Worm (Caenorhabditis elegans) whole organism, early embryonic: ENCODE data around the gene srg-1.

Experiments used
- B0310.2 ChIP-seq: sonication (generic microtip); optimal IDR thresholded peaks from 2 replicates; lab custom pipeline; 2016; ENCODE audit warnings: mild to moderate bottlenecking, missing genetic modification characterization, missing compliant biosample characterization
- F13C5.2 ChIP-seq: sonication (generic microtip); optimal IDR thresholded peaks from 2 replicates; lab custom pipeline; 2017; ENCODE audit warnings: mild to moderate bottlenecking, missing genetic modification characterization, inconsistent platforms, missing compliant biosample characterization
- aly-1 ChIP-seq: sonication (generic microtip); optimal IDR thresholded peaks from 2 replicates; lab custom pipeline; 2016; ENCODE audit warnings: missing genetic modification characterization, missing compliant biosample characterization
- ama-1 ChIP-seq: fragments of 150-350 bp; optimal IDR thresholded peaks from 2 replicates; lab custom pipeline; 2014
- ceh-13 ChIP-seq: fragments of 200-800 bp; sonication (Bioruptor generic); optimal IDR thresholded peaks from 2 replicates; lab custom pipeline; 2018; ENCODE audit warnings: mild to moderate bottlenecking, missing genetic modification characterization, missing compliant biosample characterization
- ceh-36 ChIP-seq: sonication (generic microtip); optimal IDR thresholded peaks from 2 replicates; lab custom pipeline; 2016; ENCODE audit warnings: missing genetic modification characterization, inconsistent platforms, missing compliant biosample characterization
- ets-7 ChIP-seq: sonication (generic microtip); optimal IDR thresholded peaks from 2 replicates; lab custom pipeline; 2016; ENCODE audit warnings: missing genotype, missing genetic modification characterization, missing compliant biosample characterization
- flt-1 ChIP-seq: fragments of 200-800 bp; sonication (Bioruptor generic); IDR thresholded peaks from 2 replicates; pipeline ENCODE4 v1.3.6; 2022; ENCODE audit warnings: missing genetic modification characterization, missing compliant biosample characterization
- hmbx-1 ChIP-seq: sonication (generic microtip); optimal IDR thresholded peaks from 2 replicates; lab custom pipeline; 2016; ENCODE audit warnings: mild to moderate bottlenecking, missing genetic modification characterization, missing compliant biosample characterization
- hmg-4 ChIP-seq: fragments of 200-800 bp; sonication (Bioruptor generic); optimal IDR thresholded peaks from 2 replicates; lab custom pipeline; 2018; ENCODE audit warnings: mild to moderate bottlenecking, missing genetic modification characterization, missing compliant biosample characterization
- hnd-1 ChIP-seq: sonication (generic microtip); optimal IDR thresholded peaks from 2 replicates; lab custom pipeline; 2016; ENCODE audit warnings: missing genetic modification characterization, missing compliant biosample characterization
- pes-1 ChIP-seq: fragments of 200-800 bp; sonication (Bioruptor generic); IDR thresholded peaks from 2 replicates; pipeline ENCODE4 v1.3.6; 2022; ENCODE audit warnings: missing genetic modification reagents, missing genetic modification characterization, missing compliant biosample characterization
- scrt-1 ChIP-seq: fragments of 200-800 bp; sonication (Bioruptor generic); IDR thresholded peaks from 2 replicates; pipeline ENCODE4 v1.3.6; 2022; ENCODE audit warnings: missing genetic modification characterization, missing compliant biosample characterization
- sea-1 ChIP-seq: fragments of 200-800 bp; sonication (Bioruptor generic); conservative IDR thresholded peaks from 2 replicates; pipeline ENCODE4 v1.3.6; 2022; ENCODE audit warnings: missing genetic modification characterization, missing compliant biosample characterization
- tbx-11 ChIP-seq: fragments of 200-800 bp; sonication (Bioruptor generic); IDR thresholded peaks from 2 replicates; pipeline ENCODE4 v1.3.6; 2022; ENCODE audit warnings: missing genetic modification characterization, missing compliant biosample characterization
- tbx-37 ChIP-seq: fragments of 200-800 bp; sonication (Bioruptor generic); conservative IDR thresholded peaks from 2 replicates; pipeline ENCODE4 v1.3.6; 2022; ENCODE audit warnings: missing genetic modification reagents, missing genetic modification characterization, missing compliant biosample characterization
- tra-4 ChIP-seq: sonication (generic microtip); optimal IDR thresholded peaks from 2 replicates; lab custom pipeline; 2017; ENCODE audit warnings: missing genetic modification characterization, missing compliant biosample characterization

Gene srg-1

DNA sequence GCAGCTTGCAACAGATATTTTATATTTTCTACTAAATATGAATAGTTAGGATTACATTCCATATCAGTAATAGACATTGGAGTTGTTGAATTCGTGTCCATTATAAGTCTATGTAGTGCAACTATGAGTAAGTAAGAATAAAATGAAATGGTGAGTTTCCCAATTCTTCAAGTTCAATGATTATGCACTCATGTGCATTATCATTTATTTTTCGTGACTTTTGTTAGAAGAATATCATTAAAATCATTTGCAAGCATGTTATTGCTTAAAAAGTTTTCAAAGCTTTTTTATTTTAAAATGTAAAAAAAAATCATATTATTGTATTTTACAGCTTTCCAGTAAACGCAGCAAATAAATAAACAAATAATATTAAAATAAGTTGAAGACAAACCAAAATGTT, 1.5 kb downstream of the srg-1 start, which contains the start of gene srg-9:
TSS of gene srg-9 (minus strand) at position 101 of the 400 bp plus-strand sequence.
- TF ChIP-seq hmbx-1 (tag; lab: Kevin White, UChicago) (no peak), F13C5.2 (tag; lab: Kevin White, UChicago) (no peak), pes-1 (GFP tag; lab: Robert Waterston, UW) (no peak), ceh-36 (no peak)

DNA sequence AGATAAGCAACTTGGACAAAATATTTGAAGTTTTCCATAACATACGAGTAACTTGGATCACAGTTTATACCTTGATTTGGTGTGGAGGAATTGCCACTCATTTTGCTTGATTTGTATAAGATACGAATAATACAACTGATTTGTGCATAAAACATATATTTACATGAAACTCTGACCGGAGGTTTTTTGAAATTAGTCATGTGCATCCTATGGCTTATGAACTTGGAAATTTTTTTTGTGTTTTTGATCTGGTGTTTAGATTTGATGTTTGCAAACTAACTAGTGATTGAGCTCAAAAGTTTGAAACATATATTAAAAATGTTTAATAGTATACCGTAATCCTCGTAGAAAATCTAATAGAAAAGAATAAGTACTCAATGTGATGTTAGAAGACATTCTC, 3.4 kb downstream of the srg-1 start, which contains the start of gene srg-8:
TSS of gene srg-8 (minus strand) at position 101 of the 400 bp plus-strand sequence.
- TF ChIP-seq hnd-1 (no peak), pes-1 (GFP tag; lab: Robert Waterston, UW) (no peak), flt-1 (GFP tag; lab: Robert Waterston, UW) (no peak), ceh-36 (no peak), B0310.2 (tag; lab: Kevin White, UChicago) (no peak), tbx-11 (no peak), scrt-1 (GFP tag; lab: Robert Waterston, UW) (no peak), hmg-4 (GFP tag; lab: Kevin White, UChicago) (no peak)

DNA sequence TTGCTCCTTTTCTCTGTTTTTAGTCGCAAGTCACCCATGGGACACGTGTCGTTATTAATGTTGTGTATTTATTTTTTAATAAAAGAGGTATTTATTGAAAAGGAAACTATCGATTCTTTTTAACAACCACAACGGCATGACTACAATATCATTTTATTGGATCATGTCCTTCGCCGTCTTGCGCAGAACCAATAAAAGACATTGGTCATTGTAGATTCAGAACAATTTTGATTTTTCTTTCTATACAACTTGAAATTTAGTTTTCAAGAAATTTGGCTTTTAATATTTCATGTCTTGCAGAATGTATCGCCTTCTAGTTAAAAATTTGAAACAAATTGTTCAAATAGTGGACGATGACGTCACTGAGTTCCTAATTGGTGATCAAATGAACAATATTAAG, 6.7 kb downstream of the srg-1 start, which contains the start of gene amdh-1:
TSS of gene amdh-1 (plus strand) at position 301 of the 400 bp plus-strand sequence.
- no peak for TF ChIP-seq F13C5.2 (tag; lab: Kevin White, UChicago)
- no peak for TF ChIP-seq aly-1 (tag; lab: Kevin White, UChicago)
- no peak for TF ChIP-seq tbx-11
- TF ChIP-seq ceh-36, result no peak
- no peak for TF ChIP-seq tbx-37
- no peak for TF ChIP-seq pes-1 (GFP tag; lab: Robert Waterston, UW)
- no peak for TF ChIP-seq ama-1 (lab: Kevin White, UChicago)
- TF ChIP-seq hmbx-1 (tag; lab: Kevin White, UChicago), result no peak
- TF ChIP-seq hmg-4 (GFP tag; lab: Kevin White, UChicago), result no peak
- TF ChIP-seq hnd-1, result no peak

DNA sequence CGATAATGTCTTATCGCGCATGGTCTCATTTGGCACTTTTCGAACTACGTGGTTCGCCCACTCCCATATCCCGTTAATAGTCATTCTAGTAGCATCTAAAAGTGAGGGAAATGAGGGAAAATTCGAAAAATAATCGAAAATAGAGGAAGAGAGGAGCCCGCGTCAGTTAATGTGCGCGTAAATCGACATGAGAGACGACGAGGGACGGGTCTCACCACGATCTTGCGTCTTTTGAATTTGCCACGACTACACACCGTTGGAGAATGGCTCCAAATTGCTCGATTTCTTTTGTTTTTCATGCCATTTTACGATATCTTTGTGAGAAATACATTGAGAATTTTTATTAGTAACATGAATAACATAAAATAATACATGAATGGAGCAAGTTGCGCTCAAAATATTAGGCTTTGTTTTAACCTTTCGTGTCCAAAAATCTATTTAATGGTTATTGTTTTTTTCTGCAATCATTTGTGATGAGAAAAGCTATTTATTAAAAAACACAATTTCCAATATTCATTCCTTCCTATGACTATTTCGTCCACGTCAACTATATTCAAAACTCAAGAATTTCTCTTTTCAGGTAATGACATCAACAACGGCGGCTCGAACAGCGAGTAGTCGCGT, 10.0 kb downstream of the srg-1 start, which contains the start of the genes gen-1 and stt-3:
TSS of gene gen-1 (minus strand) at position 95 of the 624 bp plus-strand sequence.
TSS of gene stt-3 (plus strand) at position 574 of the 624 bp plus-strand sequence.
- TF ChIP-seq ama-1 (lab: Kevin White, UChicago) (no peak), scrt-1 (GFP tag; lab: Robert Waterston, UW) (no peak), hnd-1 (no peak), tbx-11 (no peak), hmbx-1 (tag; lab: Kevin White, UChicago) (no peak), hmg-4 (GFP tag; lab: Kevin White, UChicago) (no peak), sea-1 (GFP tag; lab: Robert Waterston, UW) (no peak), ceh-13 (GFP tag; lab: Kevin White, UChicago) (no peak), flt-1 (GFP tag; lab: Robert Waterston, UW) (no peak; the same call in 1 of the 2 replicates), tbx-37 (no peak), ceh-36 (no peak), ets-7 (tag; lab: Kevin White, UChicago) (no peak), aly-1 (tag; lab: Kevin White, UChicago) (no peak), tra-4 (no peak), pes-1 (GFP tag; lab: Robert Waterston, UW) (no peak), F13C5.2 (tag; lab: Kevin White, UChicago) (no peak), B0310.2 (tag; lab: Kevin White, UChicago) (no peak)

DNA sequence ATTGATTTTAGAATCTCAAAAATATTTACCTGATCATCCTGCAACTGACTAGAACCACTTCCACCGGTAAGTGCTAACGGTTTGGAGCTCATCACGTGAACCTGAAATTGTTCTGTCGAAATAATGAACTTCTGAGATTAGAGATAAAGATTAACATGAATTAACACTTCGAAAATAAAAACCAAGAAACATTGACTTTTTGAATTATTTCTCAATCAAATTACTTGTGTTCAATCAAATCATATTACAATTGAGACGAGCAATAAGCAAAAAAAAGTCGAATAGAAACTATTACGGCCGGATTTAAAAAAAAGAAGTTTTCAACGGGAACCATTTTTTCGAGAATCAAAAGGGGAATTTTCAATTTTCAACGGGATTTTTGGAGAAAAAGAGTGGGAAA, 12.4 kb downstream of the srg-1 start, which contains the start of gene bcas-2:
TSS of gene bcas-2 (minus strand) at position 101 of the 400 bp plus-strand sequence.
- TF ChIP-seq ceh-13 (GFP tag; lab: Kevin White, UChicago) (no peak), pes-1 (GFP tag; lab: Robert Waterston, UW) (no peak), ets-7 (tag; lab: Kevin White, UChicago) (no peak), hmg-4 (GFP tag; lab: Kevin White, UChicago) (no peak), hnd-1 (no peak)

DNA sequence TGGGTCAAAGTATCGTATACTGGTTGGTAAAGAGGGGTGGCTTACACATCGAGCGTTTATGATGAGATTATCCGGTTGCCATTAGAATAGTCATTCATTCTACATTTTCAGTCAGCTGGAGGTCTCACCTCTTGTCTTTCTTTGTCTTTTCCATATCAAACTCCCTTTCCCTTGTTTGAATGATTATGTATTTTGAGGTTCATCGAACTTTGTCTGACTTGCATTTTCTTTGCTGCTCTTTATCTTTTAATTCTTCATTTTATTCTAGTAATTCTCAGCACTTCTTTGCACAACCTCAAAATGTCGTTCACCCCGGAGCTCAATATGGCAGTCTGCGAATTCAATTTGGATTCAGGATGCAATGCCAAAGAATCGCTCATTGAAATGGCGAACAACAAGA, 17.6 kb downstream of the srg-1 start, which contains the start of gene T12A2.3:
TSS of gene T12A2.3 (plus strand) at position 301 of the 400 bp plus-strand sequence.
- TF ChIP-seq flt-1 (GFP tag; lab: Robert Waterston, UW), result no peak
- TF ChIP-seq tbx-11, result no peak
- no peak for TF ChIP-seq pes-1 (GFP tag; lab: Robert Waterston, UW)
- TF ChIP-seq ets-7 (tag; lab: Kevin White, UChicago), result no peak
- TF ChIP-seq aly-1 (tag; lab: Kevin White, UChicago), result no peak
- no peak for TF ChIP-seq hmg-4 (GFP tag; lab: Kevin White, UChicago)
- TF ChIP-seq scrt-1 (GFP tag; lab: Robert Waterston, UW), result no peak
- no peak for TF ChIP-seq hnd-1
- no peak for TF ChIP-seq ceh-36
- no peak for TF ChIP-seq B0310.2 (tag; lab: Kevin White, UChicago)
- no peak for TF ChIP-seq tbx-37
- no peak for TF ChIP-seq hmbx-1 (tag; lab: Kevin White, UChicago)
- no peak for TF ChIP-seq ama-1 (lab: Kevin White, UChicago)

DNA sequence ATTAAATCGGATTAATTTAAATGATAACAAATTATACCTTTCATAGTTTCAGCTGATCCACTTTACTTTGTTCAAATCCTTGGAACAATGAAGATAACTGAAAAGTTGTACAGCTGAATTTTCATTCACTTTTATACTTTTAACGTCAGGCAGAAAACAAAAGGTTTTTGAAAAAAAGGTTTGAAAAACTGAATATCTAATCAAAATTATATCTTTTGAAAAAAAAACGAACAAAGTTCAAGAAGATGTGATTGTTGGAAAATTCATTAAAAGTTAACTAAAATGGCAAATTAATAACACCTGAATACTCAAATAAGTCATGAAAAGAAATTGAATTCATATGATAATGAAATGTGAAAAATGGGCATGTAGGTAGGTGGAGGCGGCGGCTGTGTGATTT, 21.5 kb downstream of the srg-1 start, which contains the start of gene T12A2.21:
TSS of gene T12A2.21 (minus strand) at position 101 of the 400 bp plus-strand sequence.
- TF ChIP-seq F13C5.2 (tag; lab: Kevin White, UChicago), result no peak
- no peak for TF ChIP-seq tra-4
- TF ChIP-seq ceh-13 (GFP tag; lab: Kevin White, UChicago), result no peak
- TF ChIP-seq pes-1 (GFP tag; lab: Robert Waterston, UW), result no peak
- TF ChIP-seq ets-7 (tag; lab: Kevin White, UChicago), result no peak
- no peak for TF ChIP-seq tbx-11
- TF ChIP-seq scrt-1 (GFP tag; lab: Robert Waterston, UW), result no peak
- no peak for TF ChIP-seq hmbx-1 (tag; lab: Kevin White, UChicago)
